Fruit fly (Drosophila melanogaster) whole organism, embryonic: ENCODE measurements around the gene Son.

Experiments used
- Aef1 ChIP-seq: fragments of 200-800 bp; sonication (Bioruptor generic); IDR thresholded peaks from 3 replicates; pipeline ENCODE4 v1.3.6; 2022; ENCODE audit warnings: missing biosample characterization, missing genetic modification characterization
- Antp ChIP-seq: fragments of 200-800 bp; sonication (Bioruptor generic); optimal IDR thresholded peaks from 3 replicates; lab custom pipeline; 2016; ENCODE audit warnings: missing biosample characterization, missing genetic modification characterization
- BEAF-32 ChIP-seq: fragments of 200-800 bp; sonication (Bioruptor generic); optimal IDR thresholded peaks from 3 replicates; lab custom pipeline; 2017; ENCODE audit warnings: missing biosample characterization, missing genetic modification characterization, mild to moderate bottlenecking, moderate library complexity, missing genetic modification reagents
- CG12104 ChIP-seq: fragments of 200-800 bp; sonication (Bioruptor generic); optimal IDR thresholded peaks from 3 replicates; lab custom pipeline; 2016; ENCODE audit warnings: missing biosample characterization, missing genetic modification characterization
- CG12942 ChIP-seq: fragments of 200-800 bp; sonication (Bioruptor generic); optimal IDR thresholded peaks from 3 replicates; lab custom pipeline; 2016; ENCODE audit warnings: missing biosample characterization, missing genetic modification characterization
- CG14441 ChIP-seq: fragments of 200-800 bp; sonication (Bioruptor generic); IDR thresholded peaks from 2 replicates; pipeline ENCODE4 v1.3.6; 2022; ENCODE audit warnings: missing biosample characterization, missing genetic modification characterization
- CG14710 ChIP-seq: fragments of 200-800 bp; sonication (Bioruptor generic); optimal IDR thresholded peaks from 3 replicates; lab custom pipeline; 2019; ENCODE audit warnings: missing biosample characterization, mild to moderate bottlenecking, missing genetic modification characterization, moderate library complexity
- CG16863 ChIP-seq: fragments of 200-800 bp; sonication (Bioruptor generic); optimal IDR thresholded peaks from 3 replicates; lab custom pipeline; 2016; ENCODE audit warnings: missing biosample characterization, missing genetic modification characterization
- CG2116 ChIP-seq: fragments of 200-800 bp; sonication (Bioruptor generic); optimal IDR thresholded peaks from 3 replicates; lab custom pipeline; 2018; ENCODE audit warnings: missing biosample characterization, mild to moderate bottlenecking, missing genetic modification characterization
- CG2129 ChIP-seq: fragments of 200-800 bp; sonication (Bioruptor generic); IDR thresholded peaks from 2 replicates; pipeline ENCODE4 v1.3.6; 2022; ENCODE audit warnings: missing biosample characterization, missing genetic modification characterization; ENCODE audit not compliant: partially characterized antibody
- CG2202 ChIP-seq: fragments of 200-800 bp; sonication (Bioruptor generic); optimal IDR thresholded peaks from 2 replicates; lab custom pipeline; 2018; ENCODE audit warnings: missing biosample characterization, mild to moderate bottlenecking, missing genetic modification characterization
- CG30431 ChIP-seq: fragments of 200-800 bp; sonication (Bioruptor generic); optimal IDR thresholded peaks from 2 replicates; lab custom pipeline; 2017; ENCODE audit warnings: missing biosample characterization, missing genetic modification characterization
- CG31224 ChIP-seq: fragments of 200-800 bp; sonication (Bioruptor generic); IDR thresholded peaks from 2 replicates; pipeline ENCODE4 v1.3.6; 2022; ENCODE audit warnings: missing biosample characterization, missing genetic modification characterization
- CG31388 ChIP-seq: fragments of 200-800 bp; sonication (Bioruptor generic); optimal IDR thresholded peaks from 2 replicates; lab custom pipeline; 2016; ENCODE audit warnings: missing biosample characterization, missing genetic modification characterization
- CG32772 ChIP-seq: fragments of 200-800 bp; sonication (Bioruptor generic); IDR thresholded peaks from 2 replicates; pipeline ENCODE4 v1.3.6; 2022; ENCODE audit warnings: missing biosample characterization, missing genetic modification characterization
- CG7839 ChIP-seq: fragments of 200-800 bp; sonication (Bioruptor generic); optimal IDR thresholded peaks from 3 replicates; lab custom pipeline; 2018; ENCODE audit warnings: missing biosample characterization, mild to moderate bottlenecking, missing genetic modification characterization, moderate library complexity
- CG8944 ChIP-seq: fragments of 200-800 bp; sonication (Bioruptor generic); optimal IDR thresholded peaks from 3 replicates; lab custom pipeline; 2016; ENCODE audit warnings: missing biosample characterization, missing genetic modification characterization
- CoRest ChIP-seq: fragments of 200-800 bp; sonication (Bioruptor generic); optimal IDR thresholded peaks from 3 replicates; lab custom pipeline; 2018; ENCODE audit warnings: missing biosample characterization, mild to moderate bottlenecking, missing genetic modification characterization, moderate library complexity
- Dad ChIP-seq: fragments of 200-800 bp; sonication (Bioruptor generic); optimal IDR thresholded peaks from 3 replicates; lab custom pipeline; 2016; ENCODE audit warnings: missing biosample characterization, missing genetic modification characterization
- Deaf1 ChIP-seq: fragments of 200-800 bp; optimal IDR thresholded peaks from 3 replicates; lab custom pipeline; 2019; ENCODE audit warnings: missing biosample characterization, mild to moderate bottlenecking, missing genetic modification characterization, moderate library complexity
- Dfd ChIP-seq, 2 experiments: fragments of >200 bp; optimal IDR thresholded peaks; 2 replicates each; lab custom pipeline; 2017; ENCODE audit warnings: missing biosample characterization in 2 of 2, missing genetic modification characterization in 2 of 2
- Dip2 ChIP-seq: fragments of 200-800 bp; sonication (Bioruptor generic); IDR thresholded peaks from 2 replicates; pipeline ENCODE4 v1.3.6; 2022; ENCODE audit warnings: missing biosample characterization, missing genetic modification characterization
- Fer3 ChIP-seq: fragments of 200-800 bp; sonication (Bioruptor generic); optimal IDR thresholded peaks from 2 replicates; lab custom pipeline; 2018; ENCODE audit warnings: missing biosample characterization, mild to moderate bottlenecking, missing genetic modification characterization, moderate library complexity
- H15 ChIP-seq: fragments of 200-800 bp; sonication (Bioruptor generic); IDR thresholded peaks from 3 replicates; pipeline ENCODE4 v1.3.6; 2022; ENCODE audit warnings: missing biosample characterization, missing genetic modification characterization
- Hr3 ChIP-seq: fragments of 200-800 bp; sonication (Bioruptor generic); optimal IDR thresholded peaks from 3 replicates; lab custom pipeline; 2016; ENCODE audit warnings: missing biosample characterization, missing genetic modification characterization
- Meics ChIP-seq: fragments of 200-800 bp; sonication (Bioruptor generic); optimal IDR thresholded peaks from 2 replicates; lab custom pipeline; 2017; ENCODE audit warnings: missing biosample characterization, mild to moderate bottlenecking, missing genetic modification characterization
- Mrtf ChIP-seq: fragments of 200-800 bp; sonication (Bioruptor generic); IDR thresholded peaks from 3 replicates; pipeline ENCODE4 v1.3.6; 2022; ENCODE audit warnings: missing biosample characterization, missing genetic modification characterization
- Neu2 ChIP-seq: fragments of 200-800 bp; sonication (Bioruptor generic); optimal IDR thresholded peaks from 3 replicates; lab custom pipeline; 2016; ENCODE audit warnings: missing biosample characterization, missing genetic modification characterization, borderline replicate concordance
- Nf-YB ChIP-seq: fragments of 200-800 bp; sonication (Bioruptor generic); optimal IDR thresholded peaks from 3 replicates; lab custom pipeline; 2019; ENCODE audit warnings: missing biosample characterization, mild to moderate bottlenecking, missing genetic modification characterization, moderate library complexity
- Nf-YC ChIP-seq: fragments of 200-800 bp; optimal IDR thresholded peaks from 3 replicates; lab custom pipeline; 2019; ENCODE audit warnings: missing biosample characterization, mild to moderate bottlenecking, missing genetic modification characterization, moderate library complexity
- Sry-β ChIP-seq: fragments of 200-800 bp; sonication (Bioruptor generic); optimal IDR thresholded peaks from 2 replicates; lab custom pipeline; 2018; ENCODE audit warnings: missing biosample characterization, mild to moderate bottlenecking, missing genetic modification characterization, moderate library complexity
- Stat92E ChIP-seq, 3 experiments: fragments of >200 bp in 2 of 3; fragments of 200-800 bp in 1 of 3; sonication (Bioruptor generic) in 1 of 3; optimal IDR thresholded peaks; 2 replicates each; lab custom pipeline; 2017 to 2019; ENCODE audit warnings: missing biosample characterization in 3 of 3, missing genetic modification characterization in 3 of 3, mild to moderate bottlenecking in 1 of 3, moderate library complexity in 1 of 3
- Trl ChIP-seq, 3 experiments: fragments of >200 bp in 2 of 3; fragments of 200-800 bp in 1 of 3; sonication (Bioruptor generic) in 1 of 3; optimal IDR thresholded peaks; 2 replicates in 1 of 3; 3 replicates in 2 of 3; lab custom pipeline; 2016 to 2017; ENCODE audit warnings: missing biosample characterization in 1 of 3, missing genetic modification characterization in 1 of 3
- ash1 ChIP-seq: fragments of 200-800 bp; sonication (Bioruptor generic); optimal IDR thresholded peaks from 2 replicates; lab custom pipeline; 2018; ENCODE audit warnings: missing biosample characterization, mild to moderate bottlenecking, missing genetic modification characterization
- corto ChIP-seq: fragments of 200-800 bp; sonication (Bioruptor generic); optimal IDR thresholded peaks from 2 replicates; lab custom pipeline; 2016; ENCODE audit warnings: missing biosample characterization, mild to moderate bottlenecking, missing genetic modification characterization, moderate library complexity
- ftz-f1 ChIP-seq: fragments of 200-800 bp; sonication (Bioruptor generic); optimal IDR thresholded peaks from 2 replicates; lab custom pipeline; 2016; ENCODE audit warnings: missing biosample characterization, missing genetic modification characterization
- gcm ChIP-seq: fragments of 200-800 bp; sonication (Bioruptor generic); optimal IDR thresholded peaks from 2 replicates; lab custom pipeline; 2019; ENCODE audit warnings: missing biosample characterization, mild to moderate bottlenecking, missing genetic modification characterization, moderate library complexity
- gfzf ChIP-seq: fragments of 200-800 bp; sonication (Bioruptor generic); optimal IDR thresholded peaks from 2 replicates; lab custom pipeline; 2016; ENCODE audit warnings: missing biosample characterization, mild to moderate bottlenecking, missing genetic modification characterization, moderate library complexity
- hb ChIP-seq: fragments of 200-800 bp; sonication (Bioruptor generic); IDR thresholded peaks from 3 replicates; pipeline ENCODE4 v1.3.6; 2022; ENCODE audit warnings: missing biosample characterization, missing genetic modification characterization; ENCODE audit not compliant: partially characterized antibody
- luna ChIP-seq: fragments of 200-800 bp; sonication (Bioruptor generic); optimal IDR thresholded peaks from 2 replicates; lab custom pipeline; 2016; ENCODE audit warnings: missing biosample characterization, missing genetic modification characterization
- rib ChIP-seq: fragments of 200-800 bp; sonication (Bioruptor generic); IDR thresholded peaks from 2 replicates; pipeline ENCODE4 v1.3.6; 2022; ENCODE audit warnings: missing biosample characterization, missing genetic modification characterization
- row ChIP-seq: fragments of 200-800 bp; sonication (Bioruptor generic); IDR thresholded peaks from 3 replicates; pipeline ENCODE4 v1.3.6; 2022; ENCODE audit warnings: missing biosample characterization, missing genetic modification characterization
- sc ChIP-seq, 3 experiments: fragments of >200 bp in 2 of 3; fragments of 200-800 bp in 1 of 3; sonication (Bioruptor generic) in 1 of 3; optimal IDR thresholded peaks; 2 replicates in 2 of 3; 3 replicates in 1 of 3; lab custom pipeline; 2017; ENCODE audit warnings: mild to moderate bottlenecking in 1 of 3, missing biosample characterization in 1 of 3, missing genetic modification characterization in 1 of 3, missing genetic modification reagents in 1 of 3
- shn ChIP-seq: fragments of 200-800 bp; sonication (Bioruptor generic); optimal IDR thresholded peaks from 3 replicates; lab custom pipeline; 2016; ENCODE audit warnings: missing biosample characterization, missing genetic modification characterization
- sr ChIP-seq: fragments of 200-800 bp; sonication (Bioruptor generic); IDR thresholded peaks from 3 replicates; pipeline ENCODE4 v1.3.6; 2022; ENCODE audit warnings: missing biosample characterization, missing genetic modification characterization
- tll ChIP-seq, 2 experiments: fragments of 200-800 bp in 1 of 2; fragments of >200 bp in 1 of 2; sonication (Bioruptor generic) in 1 of 2; optimal IDR thresholded peaks; 2 replicates each; lab custom pipeline; 2017 to 2019; ENCODE audit warnings: missing biosample characterization in 2 of 2, missing genetic modification characterization in 2 of 2, mild to moderate bottlenecking in 1 of 2, moderate library complexity in 1 of 2
- trh ChIP-seq: fragments of 200-800 bp; sonication (Bioruptor generic); optimal IDR thresholded peaks from 2 replicates; lab custom pipeline; 2016; ENCODE audit warnings: missing biosample characterization, missing genetic modification characterization
- vvl ChIP-seq: fragments of 200-800 bp; sonication (Bioruptor generic); IDR thresholded peaks from 2 replicates; pipeline ENCODE4 v1.3.6; 2022; ENCODE audit warnings: missing biosample characterization, missing genetic modification characterization
- wdn ChIP-seq: fragments of 200-800 bp; sonication (Bioruptor generic); IDR thresholded peaks from 2 replicates; pipeline ENCODE4 v1.3.6; 2022; ENCODE audit warnings: missing biosample characterization, missing genetic modification characterization

Son gene

DNA sequence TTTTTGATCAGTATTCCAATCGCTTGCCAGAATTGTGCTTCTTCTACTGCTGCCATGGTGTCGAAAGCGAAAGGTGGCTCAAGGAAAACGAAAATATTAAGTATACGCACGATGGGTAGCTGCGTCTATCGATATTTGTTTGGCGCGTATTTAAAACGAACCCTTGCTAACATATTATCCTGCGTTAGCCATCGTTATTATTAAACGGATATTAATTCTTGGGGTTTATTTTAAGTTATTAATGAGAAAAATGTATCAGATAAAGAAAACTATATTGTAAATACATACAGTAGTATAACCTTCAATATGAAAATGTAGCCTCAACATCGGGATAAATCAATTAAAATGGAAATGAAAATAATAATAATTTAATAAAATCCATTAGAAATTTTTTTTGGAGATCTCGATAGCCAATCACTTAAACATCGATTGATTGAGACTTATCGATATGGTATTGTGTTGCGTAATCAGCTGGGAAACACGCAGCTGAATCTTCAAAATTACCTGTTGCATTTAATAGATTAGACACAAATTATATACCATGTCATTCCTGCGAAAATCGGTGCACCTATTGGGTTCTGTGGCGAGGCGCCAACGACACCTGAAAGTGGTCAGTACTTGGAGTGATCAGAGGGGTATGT lies 22.4 kb upstream of the Son start, which contains the start of the genes CG9386 and BckdhA (continued):
- TF ChIP-seq Nf-YB (GFP tag; lab: Kevin White, UChicago) (peak; percentile 0), hb (peak; percentile 67; the same call in 2 of the 3 replicates), Fer3 (peak; percentile 42), CoRest (tag; lab: Kevin White, UChicago) (peak; percentile 73), shn (GFP tag; lab: Kevin White, UChicago) (peak; percentile 42), CG7839 (tag; lab: Kevin White, UChicago) (peak; percentile 59), CG12942 (GFP tag; lab: Kevin White, UChicago) (peak; percentile 65), CG30431 (no peak), CG2202 (tag; lab: Kevin White, UChicago) (no peak), CG8944 (peak; percentile 55), CG31388 (no peak), ash1 (GFP tag; lab: Kevin White, UChicago) (no peak), Stat92E (GFP tag; optimal IDR thresholded peaks at IDR 0.05; lab: Kevin White, UChicago) (no peak), Nf-YC (tag; lab: Kevin White, UChicago) (peak; percentile 62), CG31224 (GFP tag; lab: Robert Waterston, UW) (no peak), row (peak; percentile 80), ftz-f1 (no peak), CG14441 (peak; percentile 55), luna (GFP tag; lab: Kevin White, UChicago) (no peak), gfzf (GFP tag; lab: Kevin White, UChicago) (no peak), Neu2 (GFP tag; lab: Kevin White, UChicago) (no peak), CG16863 (GFP tag; lab: Kevin White, UChicago) (peak; percentile 5), corto (no peak), gcm (no peak), sr (GFP tag; lab: Robert Waterston, UW) (no peak), Meics (GFP tag; lab: Kevin White, UChicago) (peak; percentile 67), CG2116 (GFP tag; lab: Kevin White, UChicago) (peak; percentile 81), H15 (no peak), Deaf1 (no peak), Dad (peak; percentile 20), CG14710 (tag; lab: Kevin White, UChicago) (peak; percentile 66), Hr3 (GFP tag; lab: Kevin White, UChicago) (peak; percentile 52), CG32772 (GFP tag; lab: Robert Waterston, UW) (no peak), Dip2 (GFP tag; lab: Robert Waterston, UW) (no peak), wdn (GFP tag; lab: Robert Waterston, UW) (no peak), Mrtf (no peak), tll (GFP tag; optimal IDR thresholded peaks at IDR 0.05; lab: Kevin White, UChicago) (no peak), BEAF-32 (GFP tag; lab: Kevin White, UChicago) (peak; percentile 84), CG2129 (GFP tag; lab: Robert Waterston, UW) (peak; percentile 36), rib (GFP tag; lab: Robert Waterston, UW) (no peak), Dfd (GFP tag; optimal IDR thresholded peaks at IDR 0.05; lab: Kevin White, UChicago) (no peak), Antp (GFP tag; lab: Kevin White, UChicago) (peak; percentile 51), CG12104 (GFP tag; lab: Kevin White, UChicago) (peak; percentile 53), Sry-β (GFP tag; lab: Kevin White, UChicago) (peak; percentile 33), trh (GFP tag; lab: Kevin White, UChicago) (no peak), Aef1 (peak; percentile 13; the same call in 1 of the 3 replicates), Trl (optimal IDR thresholded peaks at IDR 0.05; lab: Kevin White, UChicago) (no peak), Trl (GFP tag; optimal IDR thresholded peaks at IDR 0.05; lab: Kevin White, UChicago) (peak; percentile 52), vvl (GFP tag; lab: Robert Waterston, UW) (peak; percentile 74), sc (optimal IDR thresholded peaks at IDR 0.05; lab: Kevin White, UChicago) (no peak), sc (GFP tag; optimal IDR thresholded peaks at IDR 0.05; lab: Kevin White, UChicago) (no peak)
